Fruit fly (Drosophila melanogaster): ENCODE data around the gene sxe2.

The sxe2 gene

dm6 chr3R:16082384-16082783, 1.3 kb upstream of the sxe2 start:
- no peak for TF ChIP-seq Eip93F (GFP tag; optimal IDR thresholded peaks at IDR 0.05)
- TF ChIP-seq Eip75B (GFP tag; optimal IDR thresholded peaks at IDR 0.05) = no peak
- no peak for TF ChIP-seq acj6 (GFP tag; optimal IDR thresholded peaks at IDR 0.05)
- no peak for TF ChIP-seq achi (GFP tag; optimal IDR thresholded peaks at IDR 0.05)
- TF ChIP-seq CG31627 (GFP tag; optimal IDR thresholded peaks at IDR 0.05) = no peak
- TF ChIP-seq CG15336 (GFP tag; IDR thresholded peaks at IDR 0.05) = 0 out of 2 replicates have a peak, but pooled peaks have one; percentile 7
- no peak for TF ChIP-seq svp (GFP tag)
- TF ChIP-seq Ets96B (tag; optimal IDR thresholded peaks at IDR 0.05) = no peak
- no peak for TF ChIP-seq Smox (GFP tag; optimal IDR thresholded peaks at IDR 0.05)
- TF ChIP-seq eg (GFP tag; IDR thresholded peaks at IDR 0.05) = peak; percentile 47; the same call in 1 of the 3 replicates
- TF ChIP-seq CG16779 (tag; optimal IDR thresholded peaks at IDR 0.05) = no peak
- no peak for TF ChIP-seq Lpt (GFP tag; optimal IDR thresholded peaks at IDR 0.05)
- TF ChIP-seq salr (GFP tag; optimal IDR thresholded peaks at IDR 0.05) = no peak
- TF ChIP-seq CG32006 (GFP tag; optimal IDR thresholded peaks at IDR 0.05) = peak; percentile 13
- TF ChIP-seq Sox14 (GFP tag; optimal IDR thresholded peaks at IDR 0.05) = no peak
- peak; percentile 96 for TF ChIP-seq Blimp-1 (GFP tag; optimal IDR thresholded peaks at IDR 0.05)
- no peak for TF ChIP-seq Hr38 (GFP tag; optimal IDR thresholded peaks at IDR 0.05)
- TF ChIP-seq OdsH (GFP tag; optimal IDR thresholded peaks at IDR 0.05) = no peak
- no peak for TF ChIP-seq spab (GFP tag; optimal IDR thresholded peaks at IDR 0.05)
- no peak for TF ChIP-seq ss (GFP tag; optimal IDR thresholded peaks at IDR 0.05)
- no peak for TF ChIP-seq CG34406 (GFP tag; optimal IDR thresholded peaks at IDR 0.05)
- TF ChIP-seq CG8119 (GFP tag; IDR thresholded peaks at IDR 0.05) = peak; percentile 56; the same call in 2 of the 3 replicates
- no peak for TF ChIP-seq CG8319 (GFP tag; optimal IDR thresholded peaks at IDR 0.05)
- TF ChIP-seq CG6854 (GFP tag; optimal IDR thresholded peaks at IDR 0.05) = peak; percentile 22
- peak; percentile 49 for TF ChIP-seq CG6276 (GFP tag; optimal IDR thresholded peaks at IDR 0.05)
- TF ChIP-seq dac (GFP tag; optimal IDR thresholded peaks at IDR 0.05) = peak; percentile 25
- TF ChIP-seq CG7368 (GFP tag; optimal IDR thresholded peaks at IDR 0.05) = no peak

DNA sequence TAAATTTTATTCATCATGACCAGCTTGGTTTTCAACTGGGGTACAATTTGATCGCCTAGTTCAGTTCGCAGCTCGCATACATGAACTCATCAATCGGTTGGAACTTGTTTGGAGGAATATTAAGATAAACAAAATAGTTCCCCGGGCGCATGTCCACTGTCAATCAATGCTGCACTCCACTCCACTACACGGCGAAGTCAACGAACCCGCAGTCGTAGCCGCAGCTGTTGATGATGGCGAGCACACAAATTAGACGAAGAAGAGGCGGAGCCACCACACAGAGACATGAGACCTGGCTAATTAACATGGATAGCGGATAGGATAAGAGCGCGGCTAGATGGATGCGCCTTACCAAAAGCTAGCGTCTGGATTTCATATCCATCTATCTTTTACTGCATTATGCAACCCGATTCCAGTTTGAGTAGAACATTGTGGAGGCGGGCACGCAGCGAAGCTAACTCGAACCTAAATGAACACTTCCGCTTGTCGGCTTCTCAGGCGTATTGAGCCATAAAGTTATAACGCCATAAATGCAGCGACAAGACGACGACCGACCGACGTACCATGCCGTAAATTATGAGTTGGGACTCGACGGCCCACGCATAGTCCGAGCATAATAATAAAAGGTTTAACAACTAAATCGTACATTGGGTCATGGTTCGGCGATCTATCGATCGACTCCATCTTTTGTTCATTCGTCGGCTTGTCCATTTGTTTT, 8.4 kb downstream of the sxe2 start:
- TF ChIP-seq Eip93F (GFP tag; optimal IDR thresholded peaks at IDR 0.05) (no peak), CG8319 (GFP tag; optimal IDR thresholded peaks at IDR 0.05) (no peak), CG8632 (GFP tag; optimal IDR thresholded peaks at IDR 0.05) (no peak), Hr4 (GFP tag; optimal IDR thresholded peaks at IDR 0.05) (no peak), Hr38 (GFP tag; optimal IDR thresholded peaks at IDR 0.05) (no peak), CG6808 (GFP tag; optimal IDR thresholded peaks at IDR 0.05) (no peak), CG16779 (tag; optimal IDR thresholded peaks at IDR 0.05) (no peak), Eip75B (GFP tag; optimal IDR thresholded peaks at IDR 0.05) (no peak), dsx (GFP tag; optimal IDR thresholded peaks at IDR 0.05; ENCODE audit: poor library complexity, severe bottlenecking) (no peak), CG9139 (GFP tag; optimal IDR thresholded peaks at IDR 0.05) (no peak), Lpt (GFP tag; optimal IDR thresholded peaks at IDR 0.05) (no peak), CG10631 (GFP tag; optimal IDR thresholded peaks at IDR 0.05) (no peak), CG4318 (GFP tag; optimal IDR thresholded peaks at IDR 0.05) (no peak), CG8119 (GFP tag; IDR thresholded peaks at IDR 0.05) (no peak), fd59A (GFP tag; optimal IDR thresholded peaks at IDR 0.05) (no peak), cyc (GFP tag; optimal IDR thresholded peaks at IDR 0.05) (no peak), CG11762 (GFP tag; optimal IDR thresholded peaks at IDR 0.05; ENCODE audit: insufficient read depth) (no peak), CG31627 (GFP tag; optimal IDR thresholded peaks at IDR 0.05) (no peak), Gug (GFP tag; IDR thresholded peaks at IDR 0.05) (no peak), CG6163 (GFP tag; IDR thresholded peaks at IDR 0.05) (no peak)
